Fruit fly (Drosophila melanogaster) whole organism, prepupa: Measurements from ENCODE around the gene Osi24.

Experiments used
- Blimp-1 ChIP-seq: fragments of 200-800 bp; sonication (Bioruptor generic); optimal IDR thresholded peaks from 3 replicates; lab custom pipeline; 2017; ENCODE audit warnings: missing biosample characterization, missing genetic modification characterization, mild to moderate bottlenecking, moderate library complexity, missing genetic modification reagents
- CG10631 ChIP-seq: fragments of 200-800 bp; sonication (Bioruptor generic); optimal IDR thresholded peaks from 2 replicates; lab custom pipeline; 2016; ENCODE audit warnings: missing biosample characterization, missing genetic modification characterization
- CG10669 ChIP-seq: fragments of 200-800 bp; sonication (Bioruptor generic); optimal IDR thresholded peaks from 3 replicates; lab custom pipeline; 2018; ENCODE audit warnings: missing biosample characterization, mild to moderate bottlenecking, missing genetic modification characterization, moderate library complexity
- CG11294 ChIP-seq: fragments of 200-800 bp; sonication (Bioruptor generic); IDR thresholded peaks from 2 replicates; pipeline ENCODE4 v1.3.6; 2022; ENCODE audit warnings: missing biosample characterization, missing genetic modification characterization
- CG11762 ChIP-seq: fragments of 200-800 bp; sonication (Bioruptor generic); optimal IDR thresholded peaks from 3 replicates; lab custom pipeline; 2016; ENCODE audit warnings: missing biosample characterization, missing genetic modification characterization; ENCODE audit not compliant: insufficient read depth
- CG11902 ChIP-seq: fragments of 200-800 bp; sonication (Bioruptor generic); optimal IDR thresholded peaks from 3 replicates; lab custom pipeline; 2016; ENCODE audit warnings: missing biosample characterization, missing genetic modification characterization
- CG15336 ChIP-seq: fragments of 200-800 bp; sonication (Bioruptor generic); IDR thresholded peaks from 2 replicates; pipeline ENCODE4 v1.3.6; 2022; ENCODE audit warnings: missing biosample characterization, missing genetic modification characterization
- CG1621 ChIP-seq: fragments of 200-800 bp; sonication (Bioruptor generic); optimal IDR thresholded peaks from 3 replicates; lab custom pipeline; 2018; ENCODE audit warnings: missing biosample characterization, mild to moderate bottlenecking, missing genetic modification characterization
- CG16779 ChIP-seq: fragments of 200-800 bp; sonication (Bioruptor generic); optimal IDR thresholded peaks from 3 replicates; lab custom pipeline; 2017; ENCODE audit warnings: missing biosample characterization, mild to moderate bottlenecking, missing genetic modification characterization
- CG3032 ChIP-seq: fragments of 200-800 bp; optimal IDR thresholded peaks from 2 replicates; lab custom pipeline; 2019; ENCODE audit warnings: missing biosample characterization, mild to moderate bottlenecking, missing genetic modification characterization, moderate library complexity
- CG32006 ChIP-seq: fragments of 200-800 bp; sonication (Bioruptor generic); optimal IDR thresholded peaks from 3 replicates; lab custom pipeline; 2017; ENCODE audit warnings: missing biosample characterization, mild to moderate bottlenecking, missing genetic modification characterization
- CG34406 ChIP-seq: fragments of 200-800 bp; sonication (Bioruptor generic); optimal IDR thresholded peaks from 3 replicates; lab custom pipeline; 2016; ENCODE audit warnings: missing biosample characterization, missing genetic modification characterization
- CG3919 ChIP-seq: fragments of 200-800 bp; sonication (Bioruptor generic); optimal IDR thresholded peaks from 3 replicates; lab custom pipeline; 2016; ENCODE audit warnings: missing biosample characterization, missing genetic modification characterization
- CG6163 ChIP-seq: fragments of 200-800 bp; sonication (Bioruptor generic); IDR thresholded peaks from 3 replicates; pipeline ENCODE4 v1.3.6; 2022; ENCODE audit warnings: missing biosample characterization, missing genetic modification characterization
- CG6276 ChIP-seq: fragments of 200-800 bp; sonication (Bioruptor generic); optimal IDR thresholded peaks from 2 replicates; lab custom pipeline; 2017; ENCODE audit warnings: missing biosample characterization, mild to moderate bottlenecking, missing genetic modification characterization
- CG6792 ChIP-seq: fragments of 200-800 bp; sonication (Bioruptor generic); optimal IDR thresholded peaks from 3 replicates; lab custom pipeline; 2016; ENCODE audit warnings: missing biosample characterization, missing genetic modification characterization
- CG6808 ChIP-seq: fragments of 200-800 bp; sonication (Bioruptor generic); optimal IDR thresholded peaks from 3 replicates; lab custom pipeline; 2017; ENCODE audit warnings: missing biosample characterization, missing genetic modification characterization, mild to moderate bottlenecking, moderate library complexity, missing genetic modification reagents
- CG6854 ChIP-seq: fragments of 200-800 bp; sonication (Bioruptor generic); optimal IDR thresholded peaks from 2 replicates; lab custom pipeline; 2017; ENCODE audit warnings: missing biosample characterization, mild to moderate bottlenecking, missing genetic modification characterization
- CG8119 ChIP-seq: fragments of 200-800 bp; sonication (Bioruptor generic); IDR thresholded peaks from 3 replicates; pipeline ENCODE4 v1.3.6; 2022; ENCODE audit warnings: missing biosample characterization, missing genetic modification characterization
- CG8319 ChIP-seq: fragments of 200-800 bp; sonication (Bioruptor generic); optimal IDR thresholded peaks from 3 replicates; lab custom pipeline; 2016; ENCODE audit warnings: missing biosample characterization, missing genetic modification characterization
- CG9139 ChIP-seq: fragments of 200-800 bp; sonication (Bioruptor generic); optimal IDR thresholded peaks from 3 replicates; lab custom pipeline; 2017; ENCODE audit warnings: missing biosample characterization, mild to moderate bottlenecking, missing genetic modification characterization
- Eip75B ChIP-seq: fragments of 200-800 bp; sonication (Bioruptor generic); optimal IDR thresholded peaks from 3 replicates; lab custom pipeline; 2016; ENCODE audit warnings: missing biosample characterization, missing genetic modification characterization
- Eip93F ChIP-seq: fragments of 200-800 bp; sonication (Bioruptor generic); optimal IDR thresholded peaks from 2 replicates; lab custom pipeline; 2016; ENCODE audit warnings: missing biosample characterization, mild to moderate bottlenecking, missing genetic modification characterization
- Ets21C ChIP-seq: fragments of 200-800 bp; sonication (Bioruptor generic); optimal IDR thresholded peaks from 3 replicates; lab custom pipeline; 2016; ENCODE audit warnings: missing biosample characterization, missing genetic modification characterization
- Ets96B ChIP-seq: fragments of 200-800 bp; optimal IDR thresholded peaks from 2 replicates; lab custom pipeline; 2019; ENCODE audit warnings: missing biosample characterization, mild to moderate bottlenecking, missing genetic modification characterization, moderate library complexity
- Gug ChIP-seq: fragments of 200-800 bp; sonication (Bioruptor generic); IDR thresholded peaks from 2 replicates; pipeline ENCODE4 v1.3.6; 2022; ENCODE audit warnings: missing biosample characterization, missing genetic modification characterization
- Hr39 ChIP-seq: fragments of 200-800 bp; sonication (Bioruptor generic); optimal IDR thresholded peaks from 2 replicates; lab custom pipeline; 2016; ENCODE audit warnings: missing biosample characterization, missing genetic modification characterization
- Hr4 ChIP-seq: fragments of 200-800 bp; sonication (Bioruptor generic); optimal IDR thresholded peaks from 3 replicates; lab custom pipeline; 2016; ENCODE audit warnings: missing biosample characterization, missing genetic modification characterization
- Lpt ChIP-seq: fragments of 200-800 bp; sonication (Bioruptor generic); optimal IDR thresholded peaks from 3 replicates; lab custom pipeline; 2016; ENCODE audit warnings: missing biosample characterization, missing genetic modification characterization
- OdsH ChIP-seq: fragments of 200-800 bp; sonication (Bioruptor generic); optimal IDR thresholded peaks from 3 replicates; lab custom pipeline; 2016; ENCODE audit warnings: missing biosample characterization, missing genetic modification characterization
- Smox ChIP-seq: fragments of 200-800 bp; sonication (Bioruptor generic); optimal IDR thresholded peaks from 3 replicates; lab custom pipeline; 2016; ENCODE audit warnings: missing biosample characterization, missing genetic modification characterization
- Sox14 ChIP-seq: fragments of 200-800 bp; sonication (Bioruptor generic); optimal IDR thresholded peaks from 3 replicates; lab custom pipeline; 2016; ENCODE audit warnings: missing biosample characterization, missing genetic modification characterization
- achi ChIP-seq: fragments of 200-800 bp; sonication (Bioruptor generic); optimal IDR thresholded peaks from 3 replicates; lab custom pipeline; 2016; ENCODE audit warnings: missing biosample characterization, missing genetic modification characterization
- cyc ChIP-seq: fragments of 200-800 bp; sonication (Bioruptor generic); optimal IDR thresholded peaks from 3 replicates; lab custom pipeline; 2016; ENCODE audit warnings: missing biosample characterization, missing genetic modification characterization
- dac ChIP-seq: fragments of 200-800 bp; sonication (Bioruptor generic); optimal IDR thresholded peaks from 2 replicates; lab custom pipeline; 2017; ENCODE audit warnings: missing biosample characterization, mild to moderate bottlenecking, missing genetic modification characterization
- dsx ChIP-seq: fragments of 200-800 bp; optimal IDR thresholded peaks from 3 replicates; lab custom pipeline; 2019; ENCODE audit warnings: missing biosample characterization, mild to moderate bottlenecking, missing genetic modification characterization, moderate library complexity; ENCODE audit not compliant: poor library complexity, severe bottlenecking
- eg ChIP-seq: fragments of 200-800 bp; sonication (Bioruptor generic); IDR thresholded peaks from 3 replicates; pipeline ENCODE4 v1.3.6; 2022; ENCODE audit warnings: missing biosample characterization, missing genetic modification characterization
- esn ChIP-seq: fragments of 200-800 bp; sonication (Bioruptor generic); optimal IDR thresholded peaks from 2 replicates; lab custom pipeline; 2016; ENCODE audit warnings: missing biosample characterization, mild to moderate bottlenecking, missing genetic modification characterization, moderate library complexity
- fd59A ChIP-seq: fragments of 200-800 bp; sonication (Bioruptor generic); optimal IDR thresholded peaks from 2 replicates; lab custom pipeline; 2017; ENCODE audit warnings: missing biosample characterization, mild to moderate bottlenecking, missing genetic modification characterization, missing genetic modification reagents
- fd85E ChIP-seq: fragments of 200-800 bp; sonication (Bioruptor generic); optimal IDR thresholded peaks from 3 replicates; lab custom pipeline; 2016; ENCODE audit warnings: missing biosample characterization, missing genetic modification characterization
- fkh ChIP-seq: fragments of 200-800 bp; sonication (Bioruptor generic); optimal IDR thresholded peaks from 3 replicates; lab custom pipeline; 2017; ENCODE audit warnings: missing biosample characterization, mild to moderate bottlenecking, missing genetic modification characterization, moderate library complexity
- lz ChIP-seq: fragments of 200-800 bp; sonication (Bioruptor generic); optimal IDR thresholded peaks from 3 replicates; lab custom pipeline; 2016; ENCODE audit warnings: missing biosample characterization, missing genetic modification characterization
- net ChIP-seq: fragments of 200-800 bp; sonication (Bioruptor generic); optimal IDR thresholded peaks from 3 replicates; lab custom pipeline; 2016; ENCODE audit warnings: missing biosample characterization, missing genetic modification characterization
- pdm3 ChIP-seq: fragments of 200-800 bp; sonication (Bioruptor generic); optimal IDR thresholded peaks from 3 replicates; lab custom pipeline; 2016; ENCODE audit warnings: missing biosample characterization, missing genetic modification characterization
- salr ChIP-seq, 2 experiments: fragments of 200-800 bp; sonication (Bioruptor generic); optimal IDR thresholded peaks; 3 replicates each; lab custom pipeline; 2016 to 2018; ENCODE audit warnings: missing biosample characterization in 2 of 2, missing genetic modification characterization in 2 of 2, mild to moderate bottlenecking in 1 of 2
- ss ChIP-seq, 2 experiments: fragments of 200-800 bp; sonication (Bioruptor generic); optimal IDR thresholded peaks; 2 replicates in 1 of 2; 3 replicates in 1 of 2; lab custom pipeline; 2017 to 2018; ENCODE audit warnings: mild to moderate bottlenecking in 2 of 2, missing biosample characterization in 2 of 2, missing genetic modification characterization in 2 of 2, moderate library complexity in 1 of 2
- svp ChIP-seq: fragments of 200-800 bp; sonication (Bioruptor generic); peaks from one replicate; lab custom pipeline; 2016; ENCODE audit warnings: missing biosample characterization, missing genetic modification characterization
- topi ChIP-seq: fragments of 200-800 bp; sonication (Bioruptor generic); optimal IDR thresholded peaks from 3 replicates; lab custom pipeline; 2016; ENCODE audit warnings: missing biosample characterization, missing genetic modification characterization

The Osi24 gene

DNA sequence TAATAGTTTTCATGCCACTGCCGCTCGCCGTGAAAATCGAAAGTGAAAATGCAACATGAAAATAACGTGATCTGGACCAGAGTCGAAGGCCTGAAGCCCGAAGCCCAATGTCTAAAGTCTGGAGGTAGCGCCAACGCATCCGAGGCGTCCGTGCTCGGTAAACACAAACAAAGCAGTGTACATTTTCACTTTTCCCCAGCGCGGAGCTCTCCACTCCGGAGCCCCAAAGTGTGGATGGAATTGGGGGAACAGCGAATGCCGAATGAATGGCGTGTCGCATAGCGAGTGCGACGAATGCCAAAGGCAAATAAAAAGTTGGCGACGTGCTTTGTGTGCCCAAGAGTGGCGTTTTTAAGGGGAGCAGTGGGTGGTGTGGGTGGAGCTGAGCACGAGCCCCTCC is 4.4 kb downstream of the Osi24 start:
- peak; percentile 39 for TF ChIP-seq Blimp-1
- TF ChIP-seq CG32006: peak; percentile 24
- TF ChIP-seq pdm3 (GFP tag; lab: Kevin White, UChicago): no peak
- TF ChIP-seq CG11902: no peak
- no peak for TF ChIP-seq CG15336 (GFP tag; lab: Robert Waterston, UW)
- TF ChIP-seq achi (GFP tag; lab: Kevin White, UChicago): no peak
- TF ChIP-seq CG6808 (GFP tag; lab: Kevin White, UChicago): no peak
- no peak for TF ChIP-seq CG11294 (GFP tag; lab: Robert Waterston, UW)
- no peak for TF ChIP-seq CG6163
- no peak for TF ChIP-seq CG11762
- TF ChIP-seq Smox (GFP tag; lab: Kevin White, UChicago): no peak
- TF ChIP-seq ss (GFP tag; optimal IDR thresholded peaks at IDR 0.05; lab: Kevin White, UChicago): no peak
- no peak for TF ChIP-seq CG3919
- no peak for TF ChIP-seq CG16779
- TF ChIP-seq fkh (GFP tag; lab: Kevin White, UChicago): peak; percentile 64
- TF ChIP-seq CG9139 (GFP tag; lab: Kevin White, UChicago): no peak
- TF ChIP-seq Gug: no peak
- TF ChIP-seq CG34406: no peak
- TF ChIP-seq CG8119 (GFP tag; lab: Robert Waterston, UW): no peak
- peak; percentile 33 for TF ChIP-seq CG6276 (GFP tag; lab: Kevin White, UChicago)
- no peak for TF ChIP-seq fd85E (GFP tag; lab: Kevin White, UChicago)
- no peak for TF ChIP-seq Ets21C (GFP tag; lab: Kevin White, UChicago)
- TF ChIP-seq dac: no peak
- no peak for TF ChIP-seq CG6792 (GFP tag; lab: Kevin White, UChicago)
- TF ChIP-seq CG8319 (GFP tag; lab: Kevin White, UChicago): no peak
- TF ChIP-seq lz (GFP tag; lab: Kevin White, UChicago): no peak
- TF ChIP-seq salr (GFP tag; optimal IDR thresholded peaks at IDR 0.05; lab: Kevin White, UChicago): no peak
- no peak for TF ChIP-seq Hr4 (GFP tag; lab: Kevin White, UChicago)
- peak; percentile 30; the same call in 1 of the 3 replicates for TF ChIP-seq eg (GFP tag; lab: Robert Waterston, UW)
- no peak for TF ChIP-seq fd59A (GFP tag; lab: Kevin White, UChicago)

DNA sequence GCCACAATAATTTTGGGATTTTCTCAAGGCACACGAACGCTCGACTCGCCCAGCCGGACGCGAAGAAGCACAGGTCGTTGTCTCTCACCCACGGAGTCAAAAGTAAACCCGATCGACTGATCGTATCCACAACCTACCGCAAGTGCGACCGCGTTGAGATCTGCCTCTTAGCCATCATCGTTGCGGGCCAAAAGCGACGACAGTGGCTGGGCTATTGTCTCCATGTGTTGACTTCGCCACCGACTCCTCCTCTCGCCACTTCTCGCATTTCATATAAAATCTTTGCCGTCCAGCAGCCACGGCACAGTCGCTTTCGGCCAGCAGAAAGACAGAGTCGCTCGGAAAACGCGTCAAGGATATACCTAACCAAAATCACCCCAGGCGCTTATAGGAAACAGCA is 10.5 kb downstream of the Osi24 start, which contains the start of gene Osi2:
Osi2 (plus strand) TSS at position 301 of the 400 bp plus-strand sequence.
- TF ChIP-seq fkh (GFP tag; lab: Kevin White, UChicago) (no peak), topi (no peak), CG10631 (GFP tag; lab: Kevin White, UChicago) (no peak), CG6163 (no peak), CG9139 (GFP tag; lab: Kevin White, UChicago) (no peak), CG3919 (no peak), OdsH (no peak), CG10669 (GFP tag; lab: Kevin White, UChicago) (no peak), CG6854 (GFP tag; lab: Kevin White, UChicago) (no peak), CG34406 (no peak), Blimp-1 (no peak), Hr39 (GFP tag; lab: Kevin White, UChicago) (no peak)
- TF ChIP-seq, all 60 proteins: peak for 0

DNA sequence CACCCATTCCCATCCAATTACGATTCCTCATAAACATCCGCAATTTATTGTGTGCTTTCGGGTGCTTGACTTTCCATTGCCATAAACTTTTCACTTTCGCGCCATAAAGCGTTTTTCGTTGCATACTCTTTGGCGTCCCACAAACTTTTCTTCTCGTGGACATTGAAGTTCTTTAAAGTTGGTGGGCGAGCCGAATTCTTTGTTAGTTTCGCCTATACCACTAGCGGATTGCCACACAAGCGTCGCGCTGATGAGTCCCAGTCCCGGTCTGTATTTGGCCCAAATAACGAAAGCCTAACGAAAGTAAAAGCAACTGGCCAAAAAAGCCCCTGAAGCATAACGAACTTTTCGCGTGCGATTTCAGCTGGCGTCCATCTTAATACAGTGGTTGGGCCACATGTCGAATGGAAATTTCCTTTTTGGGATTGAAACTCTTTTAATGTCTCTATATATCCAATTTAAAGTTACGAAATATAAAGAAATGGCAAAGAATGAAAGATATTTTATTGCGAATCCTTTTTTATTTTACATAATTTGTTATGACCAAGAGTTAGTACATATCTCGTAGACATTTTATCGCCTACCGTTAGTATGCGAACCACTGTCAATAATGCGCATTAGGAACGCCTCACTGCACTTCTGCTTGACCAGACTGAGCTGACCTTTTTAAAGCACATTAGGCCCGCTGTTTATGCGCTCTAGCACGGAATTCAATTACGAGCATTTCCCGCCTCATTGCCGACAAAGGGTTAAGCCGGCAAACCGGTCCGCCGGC is 11.8 kb downstream of the Osi24 start:
- TF ChIP-seq Sox14 (GFP tag; lab: Kevin White, UChicago): peak; percentile 44
- TF ChIP-seq esn (GFP tag; lab: Kevin White, UChicago): peak; percentile 56
- TF ChIP-seq CG1621: no peak
- peak; percentile 40 for TF ChIP-seq CG6276 (GFP tag; lab: Kevin White, UChicago)
- TF ChIP-seq CG6854 (GFP tag; lab: Kevin White, UChicago): no peak
- no peak for TF ChIP-seq dsx (GFP tag; lab: Kevin White, UChicago)
- peak; percentile 51 for TF ChIP-seq net (GFP tag; lab: Kevin White, UChicago)
- no peak for TF ChIP-seq Lpt (GFP tag; lab: Kevin White, UChicago)
- no peak for TF ChIP-seq Eip93F (GFP tag; lab: Kevin White, UChicago)
- peak; percentile 69 for TF ChIP-seq svp (GFP tag; lab: Kevin White, UChicago)
- TF ChIP-seq CG9139 (GFP tag; lab: Kevin White, UChicago): no peak
- peak in 1 of 2 experiments; percentile 25 for TF ChIP-seq salr (GFP tag; optimal IDR thresholded peaks at IDR 0.05; lab: Kevin White, UChicago)
- no peak for TF ChIP-seq Ets96B (tag; lab: Kevin White, UChicago)
- TF ChIP-seq CG3032: no peak
- no peak for TF ChIP-seq fd85E (GFP tag; lab: Kevin White, UChicago)
- TF ChIP-seq fd59A (GFP tag; lab: Kevin White, UChicago): no peak
- TF ChIP-seq achi (GFP tag; lab: Kevin White, UChicago): peak; percentile 30
- TF ChIP-seq Eip75B (GFP tag; lab: Kevin White, UChicago): no peak
- no peak for TF ChIP-seq cyc (GFP tag; lab: Kevin White, UChicago)
